Fruit fly (Drosophila melanogaster) whole organism, embryonic: ENCODE measurements around the gene ghi.

ENCODE experiments used
- Antp ChIP-seq: fragments of 200-800 bp; sonication (Bioruptor generic); optimal IDR thresholded peaks from 3 replicates; lab custom pipeline; 2016; ENCODE audit warnings: missing biosample characterization, missing genetic modification characterization
- CG10462 ChIP-seq: fragments of 200-800 bp; sonication (Bioruptor generic); optimal IDR thresholded peaks from 2 replicates; lab custom pipeline; 2016; ENCODE audit warnings: missing biosample characterization, missing genetic modification characterization
- CG11247 ChIP-seq: fragments of 200-800 bp; sonication (Bioruptor generic); IDR thresholded peaks from 2 replicates; pipeline ENCODE4 v1.3.6; 2022; ENCODE audit warnings: missing biosample characterization, missing genetic modification characterization
- CG11695 ChIP-seq: fragments of 200-800 bp; sonication (Bioruptor generic); IDR thresholded peaks from 3 replicates; pipeline ENCODE4 v1.3.6; 2022; ENCODE audit warnings: missing biosample characterization, missing genetic modification characterization
- CG12071 ChIP-seq: fragments of 200-800 bp; sonication (Bioruptor generic); optimal IDR thresholded peaks from 3 replicates; lab custom pipeline; 2018; ENCODE audit warnings: missing biosample characterization, mild to moderate bottlenecking, missing genetic modification characterization
- CG12236 ChIP-seq: fragments of 200-800 bp; sonication (Bioruptor generic); optimal IDR thresholded peaks from 2 replicates; lab custom pipeline; 2016; ENCODE audit warnings: missing biosample characterization, missing genetic modification characterization
- CG12744 ChIP-seq: fragments of 200-800 bp; sonication (Bioruptor generic); optimal IDR thresholded peaks from 2 replicates; lab custom pipeline; 2016; ENCODE audit warnings: missing biosample characterization, missing genetic modification characterization
- CG15073 ChIP-seq: fragments of 200-800 bp; sonication (Bioruptor generic); optimal IDR thresholded peaks from 2 replicates; lab custom pipeline; 2016; ENCODE audit warnings: missing biosample characterization, missing genetic modification characterization
- CG32767 ChIP-seq: fragments of 200-800 bp; sonication (Bioruptor generic); IDR thresholded peaks from 2 replicates; pipeline ENCODE4 v1.3.6; 2022; ENCODE audit warnings: missing biosample characterization, missing genetic modification characterization
- CG32772 ChIP-seq: fragments of 200-800 bp; sonication (Bioruptor generic); IDR thresholded peaks from 2 replicates; pipeline ENCODE4 v1.3.6; 2022; ENCODE audit warnings: missing biosample characterization, missing genetic modification characterization
- CG3281 ChIP-seq: fragments of 200-800 bp; sonication (Bioruptor generic); optimal IDR thresholded peaks from 3 replicates; lab custom pipeline; 2017; ENCODE audit warnings: missing biosample characterization, mild to moderate bottlenecking, missing genetic modification characterization
- CG3838 ChIP-seq: fragments of 200-800 bp; sonication (Bioruptor generic); optimal IDR thresholded peaks from 3 replicates; lab custom pipeline; 2016; ENCODE audit warnings: missing biosample characterization, missing genetic modification characterization
- CG4328 ChIP-seq: fragments of 200-800 bp; sonication (Bioruptor generic); optimal IDR thresholded peaks from 3 replicates; lab custom pipeline; 2017; ENCODE audit warnings: missing biosample characterization, missing genetic modification reagents, missing genetic modification characterization
- CG4360 ChIP-seq: fragments of 200-800 bp; sonication (Bioruptor generic); IDR thresholded peaks from 2 replicates; pipeline ENCODE4 v1.3.6; 2022; ENCODE audit warnings: missing biosample characterization, missing genetic modification characterization
- CG4730 ChIP-seq: fragments of 200-800 bp; sonication (Bioruptor generic); IDR thresholded peaks from 2 replicates; pipeline ENCODE4 v1.3.6; 2022; ENCODE audit warnings: missing biosample characterization, missing genetic modification characterization
- CG6272 ChIP-seq: fragments of 200-800 bp; sonication (Bioruptor generic); IDR thresholded peaks from 2 replicates; pipeline ENCODE4 v1.3.6; 2022; ENCODE audit warnings: missing biosample characterization, missing genetic modification characterization
- CG7357 ChIP-seq: fragments of 200-800 bp; sonication (Bioruptor generic); IDR thresholded peaks from 3 replicates; pipeline ENCODE4 v1.3.6; 2022; ENCODE audit warnings: missing biosample characterization, missing genetic modification characterization
- CTCF ChIP-seq: fragments of 200-800 bp; sonication (Bioruptor generic); optimal IDR thresholded peaks from 2 replicates; lab custom pipeline; 2017; ENCODE audit warnings: missing biosample characterization, mild to moderate bottlenecking, missing genetic modification characterization, moderate library complexity
- CrebB ChIP-seq: fragments of 200-800 bp; sonication (Bioruptor generic); optimal IDR thresholded peaks from 3 replicates; lab custom pipeline; 2018; ENCODE audit warnings: missing biosample characterization, mild to moderate bottlenecking, missing genetic modification characterization
- D ChIP-seq, 2 experiments: fragments of 200-800 bp in 1 of 2; fragments of >200 bp in 1 of 2; sonication (Bioruptor generic) in 1 of 2; optimal IDR thresholded peaks; 2 replicates in 1 of 2; 3 replicates in 1 of 2; lab custom pipeline; 2017; ENCODE audit warnings: mild to moderate bottlenecking in 1 of 2, missing biosample characterization in 1 of 2, missing genetic modification characterization in 1 of 2, missing genetic modification reagents in 1 of 2
- Drgx ChIP-seq: fragments of 200-800 bp; sonication (Bioruptor generic); IDR thresholded peaks from 2 replicates; pipeline ENCODE4 v1.3.6; 2022; ENCODE audit warnings: missing biosample characterization, missing genetic modification characterization
- Gsc ChIP-seq: fragments of 200-800 bp; sonication (Bioruptor generic); IDR thresholded peaks from 2 replicates; pipeline ENCODE4 v1.3.6; 2022; ENCODE audit warnings: missing biosample characterization, missing genetic modification characterization
- HHEX ChIP-seq: fragments of 200-800 bp; sonication (Bioruptor generic); optimal IDR thresholded peaks from 3 replicates; lab custom pipeline; 2017; ENCODE audit warnings: missing biosample characterization, mild to moderate bottlenecking, missing genetic modification characterization, missing genetic modification reagents
- HLH54F ChIP-seq: fragments of 200-800 bp; sonication (Bioruptor generic); optimal IDR thresholded peaks from 3 replicates; lab custom pipeline; 2016; ENCODE audit warnings: missing biosample characterization, missing genetic modification characterization
- Hmr ChIP-seq: fragments of 200-800 bp; sonication (Bioruptor generic); optimal IDR thresholded peaks from 3 replicates; lab custom pipeline; 2017; ENCODE audit warnings: mild to moderate bottlenecking, missing biosample characterization, missing genetic modification reagents, missing genetic modification characterization
- Jarid2 ChIP-seq: fragments of 200-800 bp; sonication (Bioruptor generic); optimal IDR thresholded peaks from 3 replicates; lab custom pipeline; 2017; ENCODE audit warnings: mild to moderate bottlenecking, missing biosample characterization, missing genetic modification reagents, missing genetic modification characterization
- Sin3A ChIP-seq: fragments of >200 bp; optimal IDR thresholded peaks from 2 replicates; lab custom pipeline; 2018
- Stat92E ChIP-seq, 3 experiments: fragments of >200 bp in 2 of 3; fragments of 200-800 bp in 1 of 3; sonication (Bioruptor generic) in 1 of 3; optimal IDR thresholded peaks; 2 replicates each; lab custom pipeline; 2017 to 2019; ENCODE audit warnings: missing biosample characterization in 3 of 3, missing genetic modification characterization in 3 of 3, mild to moderate bottlenecking in 1 of 3, moderate library complexity in 1 of 3
- ase ChIP-seq: fragments of 200-800 bp; sonication (Bioruptor generic); IDR thresholded peaks from 3 replicates; pipeline ENCODE4 v1.3.6; 2022; ENCODE audit warnings: missing biosample characterization, missing genetic modification characterization
- bcd ChIP-seq: fragments of 200-800 bp; sonication (Bioruptor generic); optimal IDR thresholded peaks from 2 replicates; lab custom pipeline; 2017; ENCODE audit warnings: missing biosample characterization, mild to moderate bottlenecking, missing genetic modification characterization
- disco-r ChIP-seq: fragments of 200-800 bp; sonication (Bioruptor generic); optimal IDR thresholded peaks from 2 replicates; lab custom pipeline; 2016; ENCODE audit warnings: missing biosample characterization, missing genetic modification characterization
- ems ChIP-seq: fragments of 200-800 bp; sonication (Bioruptor generic); optimal IDR thresholded peaks from 3 replicates; lab custom pipeline; 2016; ENCODE audit warnings: missing biosample characterization, missing genetic modification characterization
- gcm ChIP-seq: fragments of 200-800 bp; sonication (Bioruptor generic); optimal IDR thresholded peaks from 2 replicates; lab custom pipeline; 2019; ENCODE audit warnings: missing biosample characterization, mild to moderate bottlenecking, missing genetic modification characterization, moderate library complexity
- hb ChIP-seq: fragments of 200-800 bp; sonication (Bioruptor generic); IDR thresholded peaks from 3 replicates; pipeline ENCODE4 v1.3.6; 2022; ENCODE audit warnings: missing biosample characterization, missing genetic modification characterization; ENCODE audit not compliant: partially characterized antibody
- hbn ChIP-seq: fragments of 200-800 bp; sonication (Bioruptor generic); IDR thresholded peaks from 2 replicates; pipeline ENCODE4 v1.3.6; 2022; ENCODE audit warnings: missing biosample characterization, missing genetic modification characterization; ENCODE audit not compliant: partially characterized antibody
- kah ChIP-seq: fragments of 200-800 bp; sonication (Bioruptor generic); optimal IDR thresholded peaks from 2 replicates; lab custom pipeline; 2018; ENCODE audit warnings: missing biosample characterization, mild to moderate bottlenecking, missing genetic modification characterization
- kni ChIP-seq: fragments of 200-800 bp; sonication (Bioruptor generic); optimal IDR thresholded peaks from 3 replicates; lab custom pipeline; 2017; ENCODE audit warnings: mild to moderate bottlenecking, missing biosample characterization, missing genetic modification reagents, missing genetic modification characterization
- knrl ChIP-seq: fragments of 200-800 bp; sonication (Bioruptor generic); IDR thresholded peaks from 3 replicates; pipeline ENCODE4 v1.3.6; 2022; ENCODE audit warnings: missing biosample characterization, missing genetic modification characterization; ENCODE audit not compliant: partially characterized antibody
- lab ChIP-seq: fragments of 200-800 bp; sonication (Bioruptor generic); optimal IDR thresholded peaks from 3 replicates; lab custom pipeline; 2017; ENCODE audit warnings: missing biosample characterization, missing genetic modification characterization, mild to moderate bottlenecking, moderate library complexity, missing genetic modification reagents
- pho ChIP-seq: fragments of 200-800 bp; sonication (Bioruptor generic); optimal IDR thresholded peaks from 2 replicates; lab custom pipeline; 2016; ENCODE audit warnings: missing biosample characterization, missing genetic modification characterization
- prd ChIP-seq, 3 experiments: fragments of >200 bp in 2 of 3; fragments of 200-800 bp in 1 of 3; sonication (Bioruptor generic) in 1 of 3; optimal IDR thresholded peaks in 2 of 3; IDR thresholded peaks in 1 of 3; 2 replicates in 2 of 3; 3 replicates in 1 of 3; pipeline versions ENCODE4 v1.3.6 to Lab custom; 2017 to 2022; ENCODE audit warnings: missing biosample characterization in 1 of 3, missing genetic modification characterization in 1 of 3
- repo ChIP-seq: fragments of 200-800 bp; sonication (Bioruptor generic); optimal IDR thresholded peaks from 2 replicates; lab custom pipeline; 2016; ENCODE audit warnings: missing biosample characterization, missing genetic modification characterization
- schlank ChIP-seq: fragments of 200-800 bp; sonication (Bioruptor generic); optimal IDR thresholded peaks from 2 replicates; lab custom pipeline; 2018; ENCODE audit warnings: missing biosample characterization, mild to moderate bottlenecking, missing genetic modification characterization
- sens-2 ChIP-seq: fragments of 200-800 bp; sonication (Bioruptor generic); IDR thresholded peaks from 2 replicates; pipeline ENCODE4 v1.3.6; 2022; ENCODE audit warnings: missing biosample characterization, missing genetic modification characterization
- seq ChIP-seq: fragments of 200-800 bp; sonication (Bioruptor generic); IDR thresholded peaks from 2 replicates; pipeline ENCODE4 v1.3.6; 2022; ENCODE audit warnings: missing biosample characterization, missing genetic modification characterization
- trem ChIP-seq: fragments of 200-800 bp; optimal IDR thresholded peaks from 3 replicates; lab custom pipeline; 2019; ENCODE audit warnings: missing biosample characterization, mild to moderate bottlenecking, missing genetic modification characterization, moderate library complexity
- trh ChIP-seq: fragments of 200-800 bp; sonication (Bioruptor generic); optimal IDR thresholded peaks from 2 replicates; lab custom pipeline; 2016; ENCODE audit warnings: missing biosample characterization, missing genetic modification characterization
- wek ChIP-seq: fragments of 200-800 bp; sonication (Bioruptor generic); optimal IDR thresholded peaks from 3 replicates; lab custom pipeline; 2018; ENCODE audit warnings: missing biosample characterization, mild to moderate bottlenecking, missing genetic modification characterization, moderate library complexity
- z ChIP-seq: fragments of 200-800 bp; sonication (Bioruptor generic); IDR thresholded peaks from 3 replicates; pipeline ENCODE4 v1.3.6; 2022; ENCODE audit warnings: missing biosample characterization, missing genetic modification characterization

The ghi gene

dm6 chr3L:9410754-9411423, 40.8 kb upstream of the ghi start, which contains the start of the genes CG4022 and Cpsf5 (continued):
- peak; percentile 88 for TF ChIP-seq lab
- peak; percentile 77 for TF ChIP-seq Sin3A (lab: Kevin White, UChicago)
- TF ChIP-seq disco-r (GFP tag; lab: Kevin White, UChicago), result no peak
- TF ChIP-seq sens-2, result 0 out of 2 replicates have a peak, but pooled peaks have one; percentile 29
- TF ChIP-seq seq (GFP tag; lab: Robert Waterston, UW), result peak; percentile 74
- peak; percentile 27 for TF ChIP-seq CG12071
- peak; percentile 69 for TF ChIP-seq HHEX (GFP tag; lab: Kevin White, UChicago)
- TF ChIP-seq CG3281 (GFP tag; lab: Kevin White, UChicago), result peak; percentile 79
- TF ChIP-seq trem, result peak; percentile 85
- no peak for TF ChIP-seq Gsc (GFP tag; lab: Robert Waterston, UW)
- TF ChIP-seq CG11695, result peak; percentile 73
- peak; percentile 70 for TF ChIP-seq ems (GFP tag; lab: Kevin White, UChicago)
- no peak for TF ChIP-seq hbn (GFP tag; lab: Robert Waterston, UW)
- TF ChIP-seq ase (GFP tag; lab: Robert Waterston, UW), result peak; percentile 73; the same call in 2 of the 3 replicates
- peak; percentile 78 for TF ChIP-seq gcm (GFP tag; lab: Kevin White, UChicago)
- peak; percentile 75 for TF ChIP-seq CrebB (tag; lab: Kevin White, UChicago)
- peak; percentile 85 for TF ChIP-seq Hmr (GFP tag; lab: Kevin White, UChicago)
- peak; percentile 62 for TF ChIP-seq CG4730
- peak; percentile 78 for TF ChIP-seq CG4328
- peak; percentile 2 for TF ChIP-seq repo (GFP tag; lab: Kevin White, UChicago)
- peak; percentile 67 for TF ChIP-seq CG10462
- no peak for TF ChIP-seq hb
- peak; percentile 74 for TF ChIP-seq CG3838 (GFP tag; lab: Kevin White, UChicago)
- TF ChIP-seq knrl (GFP tag; lab: Robert Waterston, UW), result peak; percentile 61
- TF ChIP-seq CG32767 (GFP tag; lab: Robert Waterston, UW), result peak; percentile 91
- no peak for TF ChIP-seq CG15073 (GFP tag; lab: Kevin White, UChicago)
- peak; percentile 22 for TF ChIP-seq kah (GFP tag; lab: Kevin White, UChicago)
- TF ChIP-seq CG32772, result peak; percentile 79
- peak; percentile 93 for TF ChIP-seq kni (GFP tag; lab: Kevin White, UChicago)
- TF ChIP-seq Jarid2 (GFP tag; lab: Kevin White, UChicago), result no peak
- no peak for TF ChIP-seq prd (optimal IDR thresholded peaks at IDR 0.05; lab: Kevin White, UChicago)
- peak; percentile 84 for TF ChIP-seq prd (GFP tag; IDR thresholded peaks at IDR 0.05; lab: Robert Waterston, UW)
- peak; percentile 70 for TF ChIP-seq CG11247 (GFP tag; lab: Robert Waterston, UW)
- no peak for TF ChIP-seq z (GFP tag; lab: Robert Waterston, UW)
- TF ChIP-seq D (optimal IDR thresholded peaks at IDR 0.05; lab: Kevin White, UChicago), result no peak
- peak; percentile 75 for TF ChIP-seq D (GFP tag; optimal IDR thresholded peaks at IDR 0.05; lab: Kevin White, UChicago)
- peak; percentile 63 for TF ChIP-seq schlank (tag; lab: Kevin White, UChicago)
- TF ChIP-seq trh (GFP tag; lab: Kevin White, UChicago), result peak; percentile 65
- peak; percentile 66 for TF ChIP-seq CG6272 (GFP tag; lab: Robert Waterston, UW)
- TF ChIP-seq Drgx (GFP tag; lab: Robert Waterston, UW), result peak; percentile 39
- TF ChIP-seq CG4360, result no peak
- peak; percentile 62 for TF ChIP-seq CG12744
- peak; percentile 75 for TF ChIP-seq HLH54F (GFP tag; lab: Kevin White, UChicago)
- TF ChIP-seq wek, result no peak
- no peak for TF ChIP-seq CG12236 (GFP tag; lab: Kevin White, UChicago)
- TF ChIP-seq CG7357 (GFP tag; lab: Robert Waterston, UW), result 0 out of 3 replicates have a peak, but pooled peaks have one; percentile 55
- no peak for TF ChIP-seq CTCF (GFP tag; lab: Kevin White, UChicago)
- TF ChIP-seq Antp (GFP tag; lab: Kevin White, UChicago), result peak; percentile 48
- TF ChIP-seq Stat92E (GFP tag; optimal IDR thresholded peaks at IDR 0.05; lab: Kevin White, UChicago), result peak in 1 of 3 experiments; percentile 73
- TF ChIP-seq bcd (GFP tag; lab: Kevin White, UChicago), result peak; percentile 73
- TF ChIP-seq pho, result peak; percentile 67
